Worm (Caenorhabditis elegans): ENCODE data around the gene F36D4.4.
"Not testable (repeated sequence)": the region's sequence is repeated elsewhere in the genome, so short reads cannot be mapped to it uniquely, and the experiment has no call there.

Gene F36D4.4

DNA sequence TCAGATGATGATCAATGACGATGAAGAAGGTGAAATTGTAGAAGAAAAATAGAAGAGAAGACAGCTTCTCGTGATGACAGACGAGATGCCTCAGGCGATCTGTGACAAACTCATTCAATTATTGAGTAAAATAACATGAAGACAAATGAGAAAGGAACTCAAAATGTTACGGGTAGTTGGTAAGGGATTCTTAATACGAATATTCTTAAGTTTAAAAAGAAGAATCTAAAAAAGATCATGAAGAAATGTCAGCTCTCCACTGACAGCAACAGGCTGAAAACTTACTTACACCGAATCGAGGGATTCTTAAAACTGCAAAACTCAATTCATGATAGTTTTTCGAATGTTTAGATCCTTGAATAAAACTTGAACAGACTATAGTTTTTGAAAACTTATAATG lies at the start of gene F36D4.4:
Gene F36D4.4, minus strand, starts transcription at position 101 of the 400 bp plus-strand sequence.
- no peak for TF ChIP-seq W03F9.2 (tag; optimal IDR thresholded peaks at IDR 0.05)

DNA sequence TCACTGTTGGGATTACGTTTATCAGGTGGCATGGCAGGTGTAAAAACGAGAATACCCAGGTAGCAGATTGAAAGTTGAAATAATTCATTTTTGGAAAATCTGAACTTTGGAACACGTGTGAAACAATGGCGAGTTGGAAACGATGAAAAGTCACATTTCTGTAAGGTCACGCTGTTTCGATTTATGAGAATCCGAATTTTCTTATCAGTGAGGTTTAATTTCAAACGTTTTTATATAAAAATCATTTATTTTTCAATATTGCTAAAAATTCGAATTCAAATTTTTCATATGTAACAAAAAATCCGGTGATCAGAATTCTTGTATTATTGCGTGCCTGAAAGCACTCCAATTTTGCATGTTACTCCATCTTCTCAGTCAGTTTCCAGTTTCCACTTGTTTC lies 48.2 kb upstream of the F36D4.4 start, which contains the start of gene F07D3.3:
Gene F07D3.3, minus strand, starts transcription at position 101 of the 400 bp plus-strand sequence.
- no peak for TF ChIP-seq him-1 (tag; optimal IDR thresholded peaks at IDR 0.05)
- no peak for TF ChIP-seq W03F9.2 (tag; optimal IDR thresholded peaks at IDR 0.05)
- no peak for TF ChIP-seq dao-5 (tag; optimal IDR thresholded peaks at IDR 0.05)

DNA sequence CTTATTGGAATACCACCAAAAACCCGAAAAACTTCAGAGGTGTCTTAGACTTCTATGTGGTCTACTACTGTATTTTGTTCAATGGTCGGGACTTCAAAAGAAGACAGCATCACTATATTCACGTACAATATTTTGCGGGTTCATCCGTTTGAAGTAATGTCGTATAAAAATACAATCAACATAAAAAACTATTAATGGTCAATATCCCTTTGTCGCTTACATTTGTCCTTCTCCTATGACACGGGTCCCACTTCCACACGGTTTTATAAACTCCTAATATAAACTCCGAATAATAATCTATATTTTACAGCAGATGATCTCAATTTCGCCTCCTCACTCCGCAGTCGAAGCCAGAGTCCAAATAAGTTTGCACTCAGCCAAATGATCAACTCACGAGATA lies 43.1 kb upstream of the F36D4.4 start:
- TF ChIP-seq dao-5 (tag; optimal IDR thresholded peaks at IDR 0.05) (no peak), W03F9.2 (tag; optimal IDR thresholded peaks at IDR 0.05) (no peak), him-1 (tag; optimal IDR thresholded peaks at IDR 0.05) (no peak)

DNA sequence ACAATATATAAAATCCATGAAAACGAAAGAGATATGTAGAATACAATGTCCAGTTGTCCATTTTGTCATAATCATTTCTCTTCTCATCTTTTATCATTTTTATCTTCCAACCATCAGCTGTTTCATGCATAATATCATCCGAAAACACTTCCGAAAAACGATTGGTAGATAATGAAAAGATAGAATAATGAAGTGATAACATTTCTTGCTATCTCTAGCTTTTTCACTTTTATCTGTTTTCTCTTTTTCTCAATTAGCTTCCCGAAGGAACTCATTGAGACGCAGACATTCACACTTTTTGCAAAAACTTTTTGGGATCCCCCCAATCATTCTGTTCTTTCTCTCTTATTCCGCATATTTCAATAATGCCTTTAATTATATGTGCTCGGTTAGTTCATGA lies 39.5 kb upstream of the F36D4.4 start:
- TF ChIP-seq dao-5 (tag; optimal IDR thresholded peaks at IDR 0.05) (no peak), W03F9.2 (tag; optimal IDR thresholded peaks at IDR 0.05) (no peak), him-1 (tag; optimal IDR thresholded peaks at IDR 0.05) (no peak)

DNA sequence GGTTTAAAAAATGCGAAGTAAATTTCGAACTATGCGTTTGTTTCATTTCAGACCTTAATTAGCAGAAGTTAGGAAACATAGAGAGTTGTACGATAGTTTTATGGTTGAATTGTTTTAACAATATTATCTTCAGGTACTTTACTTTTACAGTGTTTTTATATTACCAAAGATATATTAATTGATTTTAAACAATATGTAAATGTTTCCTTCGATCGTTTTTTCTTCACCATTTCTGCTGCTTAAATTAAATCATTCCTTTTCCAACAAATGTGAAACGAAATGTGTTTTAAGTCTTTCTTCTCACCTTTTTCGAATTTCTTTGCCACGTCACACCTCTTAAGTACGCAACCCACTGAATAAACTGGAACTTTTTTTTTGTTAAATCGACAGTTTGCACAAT lies 38.9 kb upstream of the F36D4.4 start:
- TF ChIP-seq W03F9.2 (tag; optimal IDR thresholded peaks at IDR 0.05) (no peak), dao-5 (tag; optimal IDR thresholded peaks at IDR 0.05) (no peak), him-1 (tag; optimal IDR thresholded peaks at IDR 0.05) (no peak)

DNA sequence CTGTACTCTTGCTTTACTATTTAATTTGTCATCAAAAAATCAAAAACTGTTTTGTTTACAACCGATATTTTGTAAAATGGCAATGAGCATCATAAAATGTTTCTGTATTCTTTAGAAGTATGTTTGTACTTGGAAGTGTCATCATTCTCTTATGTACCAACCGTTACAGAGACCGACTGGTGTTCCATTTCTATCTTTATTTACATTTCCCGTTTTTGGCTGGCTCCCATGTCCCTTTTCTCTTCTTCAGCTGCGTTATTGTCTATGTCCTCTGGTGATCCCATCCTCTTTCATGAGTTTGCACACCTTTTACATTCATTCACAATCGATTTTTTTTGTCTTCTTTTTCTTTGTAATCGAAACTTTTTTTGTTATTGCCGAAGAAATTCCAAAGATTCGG lies 37.1 kb upstream of the F36D4.4 start:
- TF ChIP-seq him-1 (tag; optimal IDR thresholded peaks at IDR 0.05) (no peak), dao-5 (tag; optimal IDR thresholded peaks at IDR 0.05) (no peak), W03F9.2 (tag; optimal IDR thresholded peaks at IDR 0.05) (no peak)

DNA sequence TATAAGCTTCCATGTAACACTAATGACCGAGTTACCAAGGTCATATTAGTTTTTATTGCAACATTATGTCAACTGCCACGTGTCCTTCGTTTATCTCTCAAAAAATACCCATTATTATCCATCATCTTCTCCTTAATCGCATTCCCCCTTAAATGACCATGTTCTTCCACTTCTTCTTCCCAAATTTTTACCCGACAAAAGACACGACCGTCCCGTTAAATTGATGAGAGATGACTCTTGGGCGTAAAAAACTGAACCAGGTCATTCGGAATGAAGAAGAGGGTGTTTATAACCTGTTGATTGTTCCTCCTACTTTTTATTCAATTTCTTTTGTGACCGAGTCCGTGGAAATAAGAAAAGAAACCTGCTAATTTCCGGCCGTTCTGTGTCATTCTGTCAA lies 30.2 kb upstream of the F36D4.4 start:
- TF ChIP-seq W03F9.2 (tag; optimal IDR thresholded peaks at IDR 0.05) (no peak), dao-5 (tag; optimal IDR thresholded peaks at IDR 0.05) (no peak), him-1 (tag; optimal IDR thresholded peaks at IDR 0.05) (no peak)

DNA sequence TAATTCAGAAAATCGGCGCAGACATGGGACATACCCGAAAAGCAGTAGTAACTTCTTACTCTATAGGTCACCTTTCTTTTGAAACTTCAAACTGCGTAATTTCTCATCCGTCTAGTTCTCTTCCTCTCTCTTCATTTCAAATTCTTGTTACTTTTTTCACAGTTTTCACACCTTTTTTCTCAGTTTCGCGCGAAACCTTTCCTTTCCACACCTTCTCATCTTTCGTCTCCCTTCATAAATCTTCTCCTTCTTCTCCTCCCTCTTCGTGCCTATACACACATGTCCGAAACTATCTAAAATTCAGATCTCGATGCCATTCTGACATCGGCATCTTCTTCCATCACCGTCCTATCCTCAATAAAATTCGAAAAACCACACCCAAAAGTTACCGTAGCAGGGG lies 29.3 kb upstream of the F36D4.4 start, which contains the start of gene wdr-62:
Gene wdr-62, plus strand, starts transcription at position 301 of the 400 bp plus-strand sequence.
- TF ChIP-seq dao-5 (tag; optimal IDR thresholded peaks at IDR 0.05) (no peak), him-1 (tag; optimal IDR thresholded peaks at IDR 0.05) (no peak), W03F9.2 (tag; optimal IDR thresholded peaks at IDR 0.05) (no peak)

DNA sequence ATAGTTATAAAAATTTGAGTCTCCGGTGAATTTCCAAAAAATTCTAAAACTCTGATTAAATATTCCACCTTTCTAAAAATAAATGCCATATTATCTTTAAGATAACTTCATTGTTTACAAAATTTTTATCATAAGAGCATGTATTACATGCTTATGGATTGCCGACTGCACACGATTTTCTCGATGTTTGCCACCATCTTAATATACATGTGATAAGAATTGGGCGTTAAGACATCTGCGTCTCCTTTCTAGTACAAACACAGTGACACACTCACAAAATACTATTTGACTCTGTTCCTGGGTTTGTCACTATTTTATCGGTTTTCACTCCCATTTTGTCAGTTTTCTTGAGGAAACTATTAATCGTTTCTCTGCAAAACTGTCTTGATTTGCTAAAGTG lies 28.7 kb upstream of the F36D4.4 start:
- TF ChIP-seq W03F9.2 (tag; optimal IDR thresholded peaks at IDR 0.05) (no peak), dao-5 (tag; optimal IDR thresholded peaks at IDR 0.05) (no peak), him-1 (tag; optimal IDR thresholded peaks at IDR 0.05) (no peak)

DNA sequence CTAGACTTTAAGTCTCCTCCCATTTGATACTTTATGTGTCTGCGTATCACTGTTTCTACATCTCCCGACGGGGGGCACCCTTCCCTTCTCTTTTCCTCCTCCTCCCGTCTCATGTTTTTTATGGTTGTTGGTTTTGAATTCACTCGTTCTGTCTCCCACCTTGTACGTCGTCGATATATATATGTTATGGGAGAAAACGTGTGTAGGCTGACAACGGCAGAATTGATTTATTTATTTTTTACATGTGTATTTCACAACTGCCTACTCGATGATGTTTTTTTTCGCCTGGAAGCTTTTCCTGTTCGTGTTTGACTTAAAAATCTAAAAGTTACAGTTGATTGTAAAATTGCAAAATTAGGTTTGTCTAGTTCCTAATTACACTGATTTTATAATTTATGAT lies 28.1 kb upstream of the F36D4.4 start:
- TF ChIP-seq dao-5 (tag; optimal IDR thresholded peaks at IDR 0.05) (no peak), W03F9.2 (tag; optimal IDR thresholded peaks at IDR 0.05) (no peak), him-1 (tag; optimal IDR thresholded peaks at IDR 0.05) (no peak)

DNA sequence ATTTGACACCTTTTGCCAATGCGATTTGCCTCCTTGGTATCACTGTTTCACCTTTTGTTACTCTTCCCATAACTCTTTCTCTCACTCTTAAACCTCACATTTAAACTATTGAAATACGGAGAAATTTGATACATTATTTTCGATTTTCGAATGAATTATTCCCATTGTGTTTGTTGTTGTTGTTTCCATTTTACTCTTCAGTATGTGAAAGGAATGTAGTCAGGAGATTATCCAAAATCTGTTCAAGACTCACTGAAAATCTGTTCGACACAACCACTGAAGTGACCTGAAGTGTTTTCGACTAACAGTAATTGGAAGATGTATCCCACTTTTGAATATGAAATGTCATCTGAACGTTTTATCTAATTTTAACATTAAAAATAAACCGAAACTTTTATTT lies 26.6 kb upstream of the F36D4.4 start:
- TF ChIP-seq W03F9.2 (tag; optimal IDR thresholded peaks at IDR 0.05) (no peak), him-1 (tag; optimal IDR thresholded peaks at IDR 0.05) (no peak), dao-5 (tag; optimal IDR thresholded peaks at IDR 0.05) (no peak)

DNA sequence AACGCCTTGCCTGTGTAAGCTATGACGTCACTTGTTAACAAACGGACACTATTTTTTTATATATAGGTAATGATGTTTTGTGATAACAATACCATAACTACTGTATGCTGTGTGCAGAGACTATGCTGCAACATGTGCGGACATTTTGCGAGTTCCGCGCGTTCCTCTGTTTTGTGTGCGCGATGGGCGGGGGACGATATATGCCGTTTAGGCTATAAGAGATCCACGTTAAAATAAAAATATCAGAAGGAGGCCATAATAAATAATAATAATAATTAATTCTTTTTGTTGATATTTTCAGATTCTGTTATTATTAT lies 25.5 kb upstream of the F36D4.4 start:
- no peak for TF ChIP-seq him-1 (tag; optimal IDR thresholded peaks at IDR 0.05)
- TF ChIP-seq W03F9.2 (tag; optimal IDR thresholded peaks at IDR 0.05): no peak
- no peak for TF ChIP-seq dao-5 (tag; optimal IDR thresholded peaks at IDR 0.05)

DNA sequence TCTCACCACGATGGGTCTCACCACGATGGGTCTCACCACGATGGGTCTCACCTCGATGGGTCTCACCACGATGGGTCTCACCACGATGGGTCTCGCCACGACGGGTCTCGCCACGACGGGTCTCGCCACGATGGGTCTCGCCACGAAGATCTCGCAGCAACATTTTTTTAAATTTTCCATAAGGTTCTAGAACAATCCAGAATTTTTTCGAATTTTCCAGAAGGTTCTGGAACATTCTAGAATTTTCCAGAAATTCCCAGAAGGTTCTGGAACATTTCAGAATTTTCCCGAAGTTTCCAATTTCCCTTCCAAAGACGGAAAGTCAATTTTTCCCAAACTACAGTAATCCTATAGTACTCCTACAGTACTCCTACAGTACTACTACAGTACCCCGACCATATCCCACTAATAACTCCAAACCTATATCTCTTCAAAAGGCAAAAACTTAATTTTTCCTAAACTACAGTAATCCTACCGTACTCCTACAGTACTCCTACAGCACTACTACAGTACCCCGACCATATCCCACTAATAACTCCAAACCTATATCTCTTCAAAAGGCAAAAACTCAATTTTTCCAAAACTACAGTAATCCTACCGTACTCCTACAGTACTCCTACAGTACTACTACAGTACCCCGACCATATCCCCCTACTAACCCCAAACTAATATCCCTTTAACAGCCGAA lies 25.0 kb upstream of the F36D4.4 start, which contains the start of gene Y54B9A.1:
Gene Y54B9A.1, minus strand, starts transcription at position 235 of the 688 bp plus-strand sequence.
- TF ChIP-seq dao-5, W03F9.2, him-1 (tag; optimal IDR thresholded peaks at IDR 0.05): not testable (repeated sequence)

DNA sequence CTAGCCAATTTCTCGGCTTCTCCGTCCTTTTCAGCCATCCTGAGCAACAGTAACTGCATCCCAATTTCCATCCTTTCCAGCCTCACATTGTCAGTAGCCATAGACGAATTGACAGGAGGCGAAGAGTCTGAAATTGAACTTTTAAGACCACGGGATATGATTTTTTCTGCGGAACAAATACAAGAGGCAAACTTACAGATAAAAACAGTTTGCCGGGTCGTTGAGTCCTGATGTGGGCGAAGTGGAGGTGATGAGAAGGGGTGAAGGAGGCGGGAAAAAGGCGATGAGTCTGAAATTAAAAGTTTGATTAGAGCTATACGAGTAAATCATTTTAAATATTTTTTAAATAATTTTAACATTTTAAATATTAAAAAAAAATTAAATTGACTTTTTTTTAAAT lies 12.7 kb upstream of the F36D4.4 start, which contains the start of gene F36D4.6:
Gene F36D4.6, minus strand, starts transcription at position 101 of the 400 bp plus-strand sequence.
- TF ChIP-seq W03F9.2 (tag; optimal IDR thresholded peaks at IDR 0.05): no peak
- TF ChIP-seq dao-5 (tag; optimal IDR thresholded peaks at IDR 0.05): no peak
- TF ChIP-seq him-1 (tag; optimal IDR thresholded peaks at IDR 0.05): no peak

DNA sequence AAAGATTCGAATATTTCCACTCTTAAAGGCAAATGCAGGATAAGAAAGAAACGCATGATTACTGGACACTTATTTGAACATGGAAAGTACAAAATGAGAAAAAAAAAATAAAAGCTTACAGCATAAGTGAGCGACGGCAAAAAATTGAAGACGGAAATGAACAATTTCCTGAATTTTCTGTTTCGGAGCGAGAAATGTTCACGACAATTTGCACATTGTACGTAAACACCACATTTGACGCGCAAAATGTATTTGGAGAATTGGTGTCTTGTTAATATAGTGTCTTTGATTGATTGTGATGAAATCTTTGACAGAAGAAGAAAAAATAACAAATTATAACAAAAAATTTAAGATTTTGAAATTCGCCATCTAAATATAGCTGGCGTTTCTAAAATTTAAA lies 11.2 kb upstream of the F36D4.4 start, which contains the start of gene F36D4.5:
Gene F36D4.5, minus strand, starts transcription at position 225 of the 400 bp plus-strand sequence.
- TF ChIP-seq dao-5 (tag; optimal IDR thresholded peaks at IDR 0.05): no peak
- peak; percentile 35 for TF ChIP-seq W03F9.2 (tag; optimal IDR thresholded peaks at IDR 0.05)
